Fruit fly (Drosophila melanogaster) whole organism, adult: ENCODE results near the gene BORCS5.

Experiments used
- CG12768 ChIP-seq: fragments of 200-800 bp; sonication (Bioruptor generic); optimal IDR thresholded peaks from 2 replicates; lab custom pipeline; 2017; ENCODE audit warnings: missing biosample characterization, missing genetic modification characterization, mild to moderate bottlenecking, moderate library complexity, missing genetic modification reagents
- CG7045 ChIP-seq: fragments of 200-800 bp; sonication (Bioruptor generic); optimal IDR thresholded peaks from 2 replicates; lab custom pipeline; 2017; ENCODE audit warnings: missing biosample characterization, mild to moderate bottlenecking, missing genetic modification characterization
- CG7101 ChIP-seq: fragments of 200-800 bp; sonication (Bioruptor generic); optimal IDR thresholded peaks from 2 replicates; lab custom pipeline; 2018; ENCODE audit warnings: missing biosample characterization, mild to moderate bottlenecking, missing genetic modification characterization, moderate library complexity
- Crg-1 ChIP-seq: fragments of 200-800 bp; sonication (Bioruptor generic); optimal IDR thresholded peaks from 2 replicates; lab custom pipeline; 2016; ENCODE audit warnings: missing biosample characterization, missing genetic modification characterization
- cnc ChIP-seq, 2 experiments: fragments of >200 bp; optimal IDR thresholded peaks; 2 replicates each; lab custom pipeline; 2017
- ovo ChIP-seq: fragments of 200-800 bp; sonication (Bioruptor generic); optimal IDR thresholded peaks from 2 replicates; lab custom pipeline; 2016; ENCODE audit warnings: missing biosample characterization, missing genetic modification characterization
- toe ChIP-seq: fragments of 200-800 bp; sonication (Bioruptor generic); optimal IDR thresholded peaks from 2 replicates; lab custom pipeline; 2016; ENCODE audit warnings: missing biosample characterization, missing genetic modification characterization

dm6 chrX:11886976-11887375, 14.4 kb upstream of the BORCS5 start, which contains the start of the genes CG10353 and SelG:
- TF ChIP-seq CG7045 (GFP tag; lab: Kevin White, UChicago) (no peak), CG12768 (peak; percentile 7), cnc (optimal IDR thresholded peaks at IDR 0.05; lab: Kevin White, UChicago) (peak; percentile 31 to 84), CG7101 (tag; lab: Kevin White, UChicago) (peak; percentile 77), ovo (GFP tag; lab: Kevin White, UChicago) (no peak), toe (GFP tag; lab: Kevin White, UChicago) (peak; percentile 36), Crg-1 (GFP tag; lab: Kevin White, UChicago) (peak; percentile 61)
